Worm (Caenorhabditis elegans) whole organism, mixed stage, embryonic: ENCODE results near the gene atat-2.

Experiments used
- M03D4.4 ChIP-seq: sonication (generic microtip); optimal IDR thresholded peaks from 2 replicates; lab custom pipeline; 2017; ENCODE audit warnings: mild to moderate bottlenecking, missing genetic modification characterization, missing compliant biosample characterization
- ceh-43 ChIP-seq: fragments of 200-800 bp; sonication (Bioruptor generic); optimal IDR thresholded peaks from 2 replicates; lab custom pipeline; 2018; ENCODE audit warnings: mild to moderate bottlenecking, missing genetic modification characterization, moderate library complexity, missing compliant biosample characterization
- ces-1 ChIP-seq: fragments of 150-350 bp; optimal IDR thresholded peaks from 2 replicates; lab custom pipeline; 2014; ENCODE audit warnings: missing biosample characterization, missing genetic modification reagents, missing genetic modification characterization
- cnd-1 ChIP-seq: fragments of 200-800 bp; sonication (Bioruptor generic); optimal IDR thresholded peaks from 2 replicates; lab custom pipeline; 2018; ENCODE audit warnings: mild to moderate bottlenecking, missing genetic modification characterization, missing compliant biosample characterization
- drap-1 ChIP-seq: fragments of 200-800 bp; sonication (Bioruptor generic); optimal IDR thresholded peaks from 3 replicates; lab custom pipeline; 2018; ENCODE audit warnings: mild to moderate bottlenecking, missing genetic modification characterization, missing compliant biosample characterization
- elt-1 ChIP-seq: sonication (generic microtip); optimal IDR thresholded peaks from 2 replicates; lab custom pipeline; 2017; ENCODE audit warnings: missing genetic modification characterization, mild to moderate bottlenecking, missing compliant biosample characterization, antibody characterized with exemption, moderate library complexity, borderline replicate concordance; ENCODE audit not compliant: insufficient read depth
- ham-2 ChIP-seq: fragments of 200-800 bp; sonication (Bioruptor generic); optimal IDR thresholded peaks from 2 replicates; lab custom pipeline; 2018; ENCODE audit warnings: mild to moderate bottlenecking, missing genetic modification characterization, missing compliant biosample characterization
- hlh-1 ChIP-seq: fragments of 150-350 bp; optimal IDR thresholded peaks from 2 replicates; lab custom pipeline; 2014; ENCODE audit warnings: missing biosample characterization, missing genetic modification reagents, missing genetic modification characterization
- lin-13 ChIP-seq: fragments of 150-350 bp; optimal IDR thresholded peaks from 2 replicates; lab custom pipeline; 2014; ENCODE audit warnings: missing biosample characterization, missing genetic modification characterization
- lin-32 ChIP-seq: fragments of 200-800 bp; sonication (Bioruptor generic); optimal IDR thresholded peaks from 2 replicates; lab custom pipeline; 2018; ENCODE audit warnings: mild to moderate bottlenecking, missing genetic modification characterization, missing compliant biosample characterization
- lsy-2 ChIP-seq: fragments of 150-350 bp; optimal IDR thresholded peaks from 2 replicates; lab custom pipeline; 2014; ENCODE audit warnings: missing biosample characterization, missing genetic modification characterization
- mab-5 ChIP-seq: fragments of 150-350 bp; optimal IDR thresholded peaks from 2 replicates; lab custom pipeline; 2014; ENCODE audit warnings: missing biosample characterization, missing genetic modification characterization
- mep-1 ChIP-seq: fragments of 150-350 bp; optimal IDR thresholded peaks from 2 replicates; lab custom pipeline; 2017; ENCODE audit warnings: missing biosample characterization, missing genetic modification reagents, missing genetic modification characterization, inconsistent platforms
- nhr-12 ChIP-seq: fragments of 150-350 bp; optimal IDR thresholded peaks from 2 replicates; lab custom pipeline; 2014; ENCODE audit warnings: missing biosample characterization, missing genetic modification characterization
- nhr-2 ChIP-seq: fragments of 150-350 bp; optimal IDR thresholded peaks from 2 replicates; lab custom pipeline; 2014; ENCODE audit warnings: missing biosample characterization, missing genetic modification characterization
- nhr-237 ChIP-seq: fragments of 150-350 bp; optimal IDR thresholded peaks from 2 replicates; lab custom pipeline; 2014; ENCODE audit warnings: missing biosample characterization, missing genetic modification characterization
- nhr-28 ChIP-seq: fragments of 150-350 bp; optimal IDR thresholded peaks from 2 replicates; lab custom pipeline; 2014; ENCODE audit warnings: missing biosample characterization, missing genetic modification characterization
- nhr-76 ChIP-seq: sonication (generic microtip); optimal IDR thresholded peaks from 2 replicates; lab custom pipeline; 2017; ENCODE audit warnings: missing biosample characterization, missing genetic modification characterization
- pha-4 ChIP-seq: fragments of 150-350 bp; optimal IDR thresholded peaks from 2 replicates; lab custom pipeline; 2018; ENCODE audit warnings: missing biosample characterization, missing genetic modification reagents, missing genetic modification characterization
- snpc-4 ChIP-seq: fragments of 150-350 bp; optimal IDR thresholded peaks from 2 replicates; lab custom pipeline; 2014; ENCODE audit warnings: missing biosample characterization, missing genetic modification characterization
- sptf-1 ChIP-seq: sonication (generic microtip); optimal IDR thresholded peaks from 2 replicates; lab custom pipeline; 2017; ENCODE audit warnings: mild to moderate bottlenecking, missing genetic modification characterization, moderate library complexity, missing compliant biosample characterization
- tbx-8 ChIP-seq: fragments of 200-800 bp; sonication (Bioruptor generic); optimal IDR thresholded peaks from 2 replicates; lab custom pipeline; 2018; ENCODE audit warnings: mild to moderate bottlenecking, missing genetic modification characterization, moderate library complexity, missing compliant biosample characterization
- unc-120 ChIP-seq: sonication (generic microtip); optimal IDR thresholded peaks from 2 replicates; lab custom pipeline; 2017; ENCODE audit warnings: missing genetic modification characterization, missing compliant biosample characterization; ENCODE audit not compliant: poor library complexity, severe bottlenecking
- unc-39 ChIP-seq: fragments of 150-350 bp; optimal IDR thresholded peaks from 2 replicates; lab custom pipeline; 2014; ENCODE audit warnings: missing biosample characterization, missing genetic modification characterization
- unc-62 ChIP-seq: fragments of 150-350 bp; optimal IDR thresholded peaks from 2 replicates; lab custom pipeline; 2014; ENCODE audit warnings: missing biosample characterization, missing genetic modification reagents, missing genetic modification characterization
- zip-8 ChIP-seq: fragments of 150-350 bp; optimal IDR thresholded peaks from 2 replicates; lab custom pipeline; 2014; ENCODE audit warnings: missing biosample characterization, missing genetic modification characterization

Gene atat-2

ce11 chrX:5850472-5850871 is 1.6 kb downstream of the atat-2 start:
- TF ChIP-seq unc-62, result no peak
- TF ChIP-seq lin-13, result no peak
- no peak for TF ChIP-seq drap-1 (GFP tag; lab: Kevin White, UChicago)
- no peak for TF ChIP-seq zip-8
- no peak for TF ChIP-seq nhr-12 (tag; lab: Kevin White, UChicago)
- no peak for TF ChIP-seq nhr-28 (tag; lab: Kevin White, UChicago)
- TF ChIP-seq nhr-2 (tag; lab: Kevin White, UChicago), result no peak
- TF ChIP-seq M03D4.4, result no peak

- TF ChIP-seq sptf-1 (no peak), unc-62 (no peak), cnd-1 (no peak), tbx-8 (GFP tag; lab: Kevin White, UChicago) (no peak), unc-39 (no peak), nhr-12 (tag; lab: Kevin White, UChicago) (no peak), pha-4 (tag; lab: Kevin White, UChicago) (no peak), lsy-2 (tag; lab: Kevin White, UChicago) (no peak), hlh-1 (no peak), snpc-4 (tag; lab: Kevin White, UChicago) (no peak)
Measured at ce11 chrX:5852113-5852512, 3.2 kb downstream of the atat-2 start.

- no peak for TF ChIP-seq zip-8
- TF ChIP-seq nhr-12 (tag; lab: Kevin White, UChicago), result no peak
- TF ChIP-seq cnd-1, result no peak
- TF ChIP-seq nhr-237 (tag; lab: Kevin White, UChicago), result no peak
Measured at ce11 chrX:5854163-5854451, 5.2 kb downstream of the atat-2 start, which contains the start of gene hog-1. Gene hog-1, minus strand, starts transcription at chrX:5854263.

ce11 chrX:5854452-5855234 is 5.7 kb downstream of the atat-2 start:
- no peak for TF ChIP-seq nhr-76
- peak; percentile 76 for TF ChIP-seq unc-62
- TF ChIP-seq lin-13, result no peak
- no peak for TF ChIP-seq sptf-1

ce11 chrX:5859161-5859560 is 10.3 kb downstream of the atat-2 start:
- TF ChIP-seq mab-5 (tag; lab: Kevin White, UChicago) (no peak), ces-1 (GFP tag; lab: Kevin White, UChicago) (peak; percentile 77)
- TF ChIP-seq, all 35 proteins: peak for 1

ce11 chrX:5862408-5862807 is 13.5 kb downstream of the atat-2 start, which contains the start of gene ctbp-1:
Gene ctbp-1, plus strand, starts transcription at chrX:5862708.
- TF ChIP-seq mab-5 (tag; lab: Kevin White, UChicago), result no peak
- no peak for TF ChIP-seq elt-1

- TF ChIP-seq ceh-43 (GFP tag; lab: Kevin White, UChicago) (no peak), ham-2 (GFP tag; lab: Kevin White, UChicago) (no peak), ces-1 (GFP tag; lab: Kevin White, UChicago) (no peak), sptf-1 (no peak), lin-32 (no peak), nhr-76 (no peak), unc-120 (tag; lab: Kevin White, UChicago) (no peak)
Measured at ce11 chrX:5868030-5868429, 19.1 kb downstream of the atat-2 start.

- TF ChIP-seq pha-4 (tag; lab: Kevin White, UChicago), result no peak
- TF ChIP-seq ces-1 (GFP tag; lab: Kevin White, UChicago), result peak; percentile 90
- TF ChIP-seq mep-1, result no peak
- TF ChIP-seq nhr-76, result no peak
Measured at ce11 chrX:5869603-5870002, 20.7 kb downstream of the atat-2 start.
